Fruit fly (Drosophila melanogaster) whole organism, wandering third instar larva: ENCODE data around the gene Obp28a.

Experiments used
- Abd-B ChIP-seq: fragments of >200 bp; optimal IDR thresholded peaks from 2 replicates; lab custom pipeline; 2017; ENCODE audit warnings: missing biosample characterization, missing genetic modification characterization
- CG32264 ChIP-seq: fragments of 200-800 bp; sonication (Bioruptor generic); optimal IDR thresholded peaks from 2 replicates; lab custom pipeline; 2016; ENCODE audit warnings: missing biosample characterization, missing genetic modification characterization
- CG9705 ChIP-seq: fragments of 200-800 bp; sonication (Bioruptor generic); optimal IDR thresholded peaks from 2 replicates; lab custom pipeline; 2018; ENCODE audit warnings: missing biosample characterization, mild to moderate bottlenecking, missing genetic modification characterization
- CrebA ChIP-seq: fragments of 200-800 bp; sonication (Bioruptor generic); optimal IDR thresholded peaks from 2 replicates; lab custom pipeline; 2016; ENCODE audit warnings: missing biosample characterization, mild to moderate bottlenecking, missing genetic modification characterization, borderline replicate concordance
- Dfd ChIP-seq: fragments of >200 bp; optimal IDR thresholded peaks from 2 replicates; lab custom pipeline; 2017; ENCODE audit warnings: missing biosample characterization, missing genetic modification characterization
- Dif ChIP-seq: fragments of 200-275, 200-300 bp; sonication (Bioruptor generic); optimal IDR thresholded peaks from 2 replicates; lab custom pipeline; 2018; ENCODE audit warnings: missing biosample characterization, missing genetic modification characterization; ENCODE audit not compliant: partially characterized antibody
- GATAd ChIP-seq: sonication (Bioruptor generic); optimal IDR thresholded peaks from 2 replicates; lab custom pipeline; 2016; ENCODE audit warnings: missing biosample characterization, missing genetic modification characterization
- HLH106 ChIP-seq: fragments of 200-800 bp; optimal IDR thresholded peaks from 3 replicates; lab custom pipeline; 2019; ENCODE audit warnings: missing biosample characterization, mild to moderate bottlenecking, missing genetic modification characterization, moderate library complexity
- Hnf4 ChIP-seq: fragments of 200-800 bp; sonication (Bioruptor generic); optimal IDR thresholded peaks from 2 replicates; lab custom pipeline; 2016; ENCODE audit warnings: missing biosample characterization, mild to moderate bottlenecking, missing genetic modification characterization
- Hr78 ChIP-seq: fragments of >200 bp; optimal IDR thresholded peaks from 2 replicates; lab custom pipeline; 2017; ENCODE audit warnings: missing biosample characterization, missing genetic modification characterization
- Hr83 ChIP-seq: fragments of 200-300 bp; sonication (Bioruptor generic); optimal IDR thresholded peaks from 2 replicates; lab custom pipeline; 2016; ENCODE audit warnings: missing biosample characterization, mild to moderate bottlenecking, missing genetic modification characterization, moderate library complexity; ENCODE audit not compliant: poor library complexity, severe bottlenecking
- Jra ChIP-seq: sonication (Bioruptor generic); optimal IDR thresholded peaks from 2 replicates; lab custom pipeline; 2016; ENCODE audit warnings: missing biosample characterization, missing genetic modification characterization
- Mio ChIP-seq: sonication (Bioruptor generic); optimal IDR thresholded peaks from 2 replicates; lab custom pipeline; 2016; ENCODE audit warnings: missing biosample characterization, missing genetic modification characterization
- Myc ChIP-seq: fragments of >200 bp; optimal IDR thresholded peaks from 2 replicates; lab custom pipeline; 2017
- OdsH ChIP-seq: fragments of 200-800 bp; sonication (Bioruptor generic); optimal IDR thresholded peaks from 2 replicates; lab custom pipeline; 2016; ENCODE audit warnings: missing biosample characterization, mild to moderate bottlenecking, missing genetic modification characterization
- Rel ChIP-seq, 2 experiments: fragments of 200-800 bp; sonication (Bioruptor generic) in 1 of 2; optimal IDR thresholded peaks; 2 replicates in 1 of 2; 3 replicates in 1 of 2; lab custom pipeline; 2016 to 2019; ENCODE audit warnings: mild to moderate bottlenecking in 2 of 2, missing biosample characterization in 2 of 2, missing genetic modification characterization in 2 of 2, moderate library complexity in 1 of 2
- Sp1 ChIP-seq: fragments of 200-800 bp; sonication (Bioruptor generic); optimal IDR thresholded peaks from 3 replicates; lab custom pipeline; 2019; ENCODE audit warnings: missing biosample characterization, mild to moderate bottlenecking, missing genetic modification characterization, moderate library complexity
- Vsx2 ChIP-seq: fragments of 200-300, 225-300 bp; sonication (Bioruptor generic); optimal IDR thresholded peaks from 2 replicates; lab custom pipeline; 2018; ENCODE audit warnings: missing biosample characterization, missing genetic modification characterization; ENCODE audit not compliant: partially characterized antibody
- br ChIP-seq: fragments of 200-800 bp; sonication (Bioruptor generic); optimal IDR thresholded peaks from 2 replicates; lab custom pipeline; 2016; ENCODE audit warnings: missing biosample characterization, missing genetic modification characterization
- brk ChIP-seq: fragments of 200-800 bp; sonication (Bioruptor generic); optimal IDR thresholded peaks from 2 replicates; lab custom pipeline; 2016; ENCODE audit warnings: missing biosample characterization, mild to moderate bottlenecking, missing genetic modification characterization
- dl ChIP-seq, 2 experiments: fragments of 175-275, 200-275 bp in 1 of 2; fragments of 200-275 bp in 1 of 2; sonication (Bioruptor generic); optimal IDR thresholded peaks; lab custom pipeline; 2018; ENCODE audit warnings: mild to moderate bottlenecking in 2 of 2, missing biosample characterization in 2 of 2, missing genetic modification characterization in 2 of 2, moderate library complexity in 2 of 2; ENCODE audit not compliant: partially characterized antibody in 2 of 2, insufficient read depth in 1 of 2
- dmrt93B ChIP-seq: fragments of 200-800 bp; sonication (Bioruptor generic); optimal IDR thresholded peaks from 2 replicates; lab custom pipeline; 2018; ENCODE audit warnings: missing biosample characterization, mild to moderate bottlenecking, missing genetic modification characterization
- dsf ChIP-seq: sonication (Bioruptor generic); optimal IDR thresholded peaks from 2 replicates; lab custom pipeline; 2016; ENCODE audit warnings: missing biosample characterization, missing genetic modification characterization, borderline replicate concordance
- ey ChIP-seq: fragments of 200-800 bp; sonication (Bioruptor generic); optimal IDR thresholded peaks from 2 replicates; lab custom pipeline; 2016; ENCODE audit warnings: missing biosample characterization, missing genetic modification characterization
- foxo ChIP-seq, 2 experiments: fragments of 200-800 bp; sonication (Bioruptor generic); optimal IDR thresholded peaks; 2 replicates in 1 of 2; 3 replicates in 1 of 2; lab custom pipeline; 2016 to 2017; ENCODE audit warnings: missing biosample characterization in 2 of 2, missing genetic modification characterization in 2 of 2
- fru ChIP-seq: fragments of 200-800 bp; sonication (Bioruptor generic); optimal IDR thresholded peaks from 3 replicates; lab custom pipeline; 2016; ENCODE audit warnings: missing biosample characterization, mild to moderate bottlenecking, missing genetic modification characterization
- h ChIP-seq: fragments of 200-800 bp; sonication (Bioruptor generic); optimal IDR thresholded peaks from 3 replicates; lab custom pipeline; 2016; ENCODE audit warnings: missing biosample characterization, mild to moderate bottlenecking, missing genetic modification characterization
- jim ChIP-seq: fragments of 175-275, 200-325 bp; sonication (Bioruptor generic); optimal IDR thresholded peaks from 2 replicates; lab custom pipeline; 2016; ENCODE audit warnings: missing biosample characterization, mild to moderate bottlenecking, missing genetic modification characterization
- lola ChIP-seq: fragments of >200 bp; optimal IDR thresholded peaks from 2 replicates; lab custom pipeline; 2017; ENCODE audit warnings: missing biosample characterization, missing genetic modification characterization
- pan ChIP-seq: fragments of >200 bp; optimal IDR thresholded peaks from 2 replicates; lab custom pipeline; 2017
- psq ChIP-seq: fragments of 200-800 bp; sonication (Bioruptor generic); optimal IDR thresholded peaks from 3 replicates; lab custom pipeline; 2017; ENCODE audit warnings: missing biosample characterization, mild to moderate bottlenecking, missing genetic modification characterization, moderate library complexity
- rgr ChIP-seq: fragments of 200-800 bp; sonication (Bioruptor generic); optimal IDR thresholded peaks from 3 replicates; lab custom pipeline; 2016; ENCODE audit warnings: missing biosample characterization, mild to moderate bottlenecking, missing genetic modification characterization
- sage ChIP-seq: fragments of 200-800 bp; sonication (Bioruptor generic); optimal IDR thresholded peaks from 2 replicates; lab custom pipeline; 2016; ENCODE audit warnings: missing biosample characterization, mild to moderate bottlenecking, missing genetic modification characterization
- sv ChIP-seq: fragments of 200-800 bp; sonication (Bioruptor generic); optimal IDR thresholded peaks from 3 replicates; lab custom pipeline; 2016; ENCODE audit warnings: missing biosample characterization, missing genetic modification characterization
- tai ChIP-seq: sonication (Bioruptor generic); optimal IDR thresholded peaks from 2 replicates; lab custom pipeline; 2016; ENCODE audit warnings: missing biosample characterization, missing genetic modification characterization
- usp ChIP-seq: fragments of >200 bp; optimal IDR thresholded peaks from 2 replicates; lab custom pipeline; 2017; ENCODE audit warnings: missing biosample characterization, missing genetic modification characterization
- woc ChIP-seq: sonication (Bioruptor generic); optimal IDR thresholded peaks from 2 replicates; lab custom pipeline; 2016; ENCODE audit warnings: missing biosample characterization, mild to moderate bottlenecking, missing genetic modification characterization

Obp28a gene

DNA sequence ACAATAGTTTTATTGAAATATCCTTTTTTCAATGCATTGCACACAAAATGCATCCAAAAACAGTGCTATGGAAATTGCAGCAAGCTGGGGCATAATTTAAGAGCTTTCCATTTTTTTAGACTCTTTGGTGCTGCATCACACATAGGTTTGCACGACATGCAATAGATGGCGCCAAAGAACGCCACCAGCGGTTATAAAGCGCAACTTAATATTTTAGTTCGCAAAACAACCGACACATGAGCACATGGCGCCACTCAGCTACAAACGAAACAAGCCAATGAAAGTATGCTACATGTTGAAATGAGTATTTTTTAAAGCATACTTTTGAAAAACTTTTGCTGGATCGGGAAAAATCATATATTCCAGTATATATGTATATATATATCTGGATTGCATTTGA, 37.8 kb upstream of the Obp28a start (continued):
- TF ChIP-seq br (GFP tag; lab: Kevin White, UChicago) (peak; percentile 88), sv (GFP tag; lab: Kevin White, UChicago) (peak; percentile 48), brk (GFP tag; lab: Kevin White, UChicago) (peak; percentile 73), pan (lab: Kevin White, UChicago) (no peak), Sp1 (GFP tag; lab: Kevin White, UChicago) (peak; percentile 48), lola (no peak), foxo (GFP tag; optimal IDR thresholded peaks at IDR 0.05; lab: Kevin White, UChicago) (peak in 1 of 2 experiments; percentile 91), Hr83 (GFP tag; lab: Kevin White, UChicago) (peak; percentile 97)

- TF ChIP-seq brk (GFP tag; lab: Kevin White, UChicago) (no peak), Abd-B (GFP tag; lab: Kevin White, UChicago) (no peak), CG32264 (GFP tag; lab: Kevin White, UChicago) (no peak), tai (GFP tag; lab: Kevin White, UChicago) (no peak), Myc (lab: Kevin White, UChicago) (peak; percentile 48), dmrt93B (no peak)
These were observed 36.9 kb upstream of the Obp28a start for dm6 chr2L:7534024-7534423.

DNA sequence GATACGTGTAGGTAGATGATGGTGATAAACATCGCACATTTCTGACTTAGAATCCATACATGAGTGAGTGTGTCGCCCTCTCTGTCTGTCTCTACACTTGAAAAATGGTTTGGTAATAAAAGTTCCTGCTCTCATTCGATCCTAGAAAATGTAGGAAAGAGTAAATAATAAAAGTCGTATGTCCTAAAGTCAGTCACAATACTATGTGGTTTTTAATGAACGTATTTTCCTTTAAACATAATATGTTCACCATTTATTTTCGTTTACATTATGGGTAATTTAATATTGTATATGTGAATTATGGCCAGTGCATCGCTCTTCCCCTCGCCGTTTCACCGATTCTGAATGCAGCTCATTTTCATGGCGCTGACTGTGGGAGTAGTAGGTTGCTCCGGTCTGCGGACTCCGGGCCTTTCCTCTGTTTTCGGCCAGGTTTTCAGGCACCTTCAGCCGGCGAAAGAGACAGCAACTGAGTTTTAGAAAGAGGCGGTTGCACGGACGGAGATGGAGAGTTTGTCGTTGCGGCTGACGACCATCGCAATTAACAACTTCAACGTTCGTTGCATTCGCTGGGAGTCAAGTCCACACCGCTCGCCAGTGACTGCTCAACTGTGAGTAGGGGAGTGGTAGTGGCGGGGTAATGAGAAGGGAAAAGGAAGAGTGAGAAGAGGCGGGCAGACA, 35.6 kb upstream of the Obp28a start:
- TF ChIP-seq lola (no peak), h (GFP tag; lab: Kevin White, UChicago) (peak; percentile 13), ey (GFP tag; lab: Kevin White, UChicago) (peak; percentile 21), sage (GFP tag; lab: Kevin White, UChicago) (no peak), woc (peak; percentile 1), OdsH (GFP tag; lab: Kevin White, UChicago) (peak; percentile 31), Jra (GFP tag; lab: Kevin White, UChicago) (no peak), fru (peak; percentile 39), Dif (GFP tag; lab: Kevin White, UChicago) (no peak), foxo (GFP tag; optimal IDR thresholded peaks at IDR 0.05; lab: Kevin White, UChicago) (peak in 1 of 2 experiments; percentile 14)

DNA sequence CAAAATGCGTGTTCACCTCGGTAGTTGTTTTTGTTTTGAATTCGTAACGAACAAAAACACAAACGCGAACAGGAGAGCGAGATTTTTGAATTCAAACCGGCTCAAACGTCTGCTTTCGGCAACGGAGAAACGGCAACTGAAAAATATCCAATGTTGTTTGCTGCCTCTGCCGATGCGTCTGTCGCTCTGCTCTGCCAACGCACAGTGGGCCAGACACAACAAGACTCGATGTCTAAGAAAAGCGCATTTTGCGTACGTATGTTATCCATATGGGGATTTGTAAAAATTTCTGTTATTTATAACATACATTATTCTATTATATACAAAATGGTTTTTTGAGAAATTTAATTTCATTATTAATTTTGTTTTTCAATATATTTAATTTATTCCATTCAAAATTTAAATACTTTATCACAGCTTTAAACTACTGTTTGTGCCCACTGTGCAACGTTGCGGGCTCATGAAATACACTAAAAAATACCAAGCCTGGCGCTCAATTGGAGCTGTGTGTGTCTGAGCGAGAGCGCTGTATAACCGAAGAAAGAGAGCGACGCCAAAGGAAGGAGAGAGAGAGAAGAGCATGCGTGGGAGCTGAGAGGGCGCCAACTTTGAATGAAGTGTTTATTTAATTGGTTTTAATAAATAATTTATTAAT, 33.4 kb upstream of the Obp28a start:
- TF ChIP-seq woc = peak; percentile 79
- TF ChIP-seq usp (GFP tag; lab: Kevin White, UChicago) = no peak
- peak; percentile 97 for TF ChIP-seq dmrt93B
- peak; percentile 97 for TF ChIP-seq OdsH (GFP tag; lab: Kevin White, UChicago)
- TF ChIP-seq dl (GFP tag; optimal IDR thresholded peaks at IDR 0.05; lab: Kevin White, UChicago; ENCODE audit: insufficient read depth in 1 of 2, partially characterized antibody in 2 of 2) = peak in 1 of 2 experiments; percentile 63
- peak; percentile 61 for TF ChIP-seq Vsx2
- peak; percentile 49 for TF ChIP-seq Mio (GFP tag; lab: Kevin White, UChicago)
- peak; percentile 94 for TF ChIP-seq brk (GFP tag; lab: Kevin White, UChicago)
- TF ChIP-seq Myc (lab: Kevin White, UChicago) = no peak
- peak; percentile 97 for TF ChIP-seq sv (GFP tag; lab: Kevin White, UChicago)
- TF ChIP-seq Hr78 (GFP tag; lab: Kevin White, UChicago) = no peak
- peak; percentile 40 for TF ChIP-seq CG32264 (GFP tag; lab: Kevin White, UChicago)
- TF ChIP-seq rgr = peak; percentile 96
- TF ChIP-seq Jra (GFP tag; lab: Kevin White, UChicago) = peak; percentile 72
- peak; percentile 74 for TF ChIP-seq Rel (GFP tag; optimal IDR thresholded peaks at IDR 0.05; lab: Kevin White, UChicago)
- TF ChIP-seq Rel (tag; optimal IDR thresholded peaks at IDR 0.05; lab: Kevin White, UChicago) = peak; percentile 89
- TF ChIP-seq foxo (GFP tag; optimal IDR thresholded peaks at IDR 0.05; lab: Kevin White, UChicago) = peak in 1 of 2 experiments; percentile 97
- TF ChIP-seq sage (GFP tag; lab: Kevin White, UChicago) = peak; percentile 90
- TF ChIP-seq br (GFP tag; lab: Kevin White, UChicago) = peak; percentile 91
- peak; percentile 87 for TF ChIP-seq Hnf4 (GFP tag; lab: Kevin White, UChicago)
- TF ChIP-seq CrebA = peak; percentile 78
- peak; percentile 55 for TF ChIP-seq GATAd (GFP tag; lab: Kevin White, UChicago)
- peak; percentile 31 for TF ChIP-seq Dfd (GFP tag; lab: Kevin White, UChicago)
- peak; percentile 68 for TF ChIP-seq dsf (GFP tag; lab: Kevin White, UChicago)
- peak; percentile 93 for TF ChIP-seq fru
- peak; percentile 98 for TF ChIP-seq CG9705 (GFP tag; lab: Kevin White, UChicago)
- TF ChIP-seq Abd-B (GFP tag; lab: Kevin White, UChicago) = no peak
- TF ChIP-seq HLH106 (tag; lab: Kevin White, UChicago) = peak; percentile 99
- peak; percentile 94 for TF ChIP-seq h (GFP tag; lab: Kevin White, UChicago)
- TF ChIP-seq Sp1 (GFP tag; lab: Kevin White, UChicago) = peak; percentile 99
- peak; percentile 85 for TF ChIP-seq ey (GFP tag; lab: Kevin White, UChicago)
- peak; percentile 72 for TF ChIP-seq Dif (GFP tag; lab: Kevin White, UChicago)
- peak; percentile 79 for TF ChIP-seq jim (GFP tag; lab: Kevin White, UChicago)
- TF ChIP-seq Hr83 (GFP tag; lab: Kevin White, UChicago) = peak; percentile 52
- TF ChIP-seq pan (lab: Kevin White, UChicago) = no peak
- no peak for TF ChIP-seq lola
- TF ChIP-seq psq (GFP tag; lab: Kevin White, UChicago) = peak; percentile 95
